Worm (Caenorhabditis elegans) whole organism, L1 larva: ENCODE measurements around the gene K07H8.5.

Experiments used
- C04F5.9 ChIP-seq: sonication (generic microtip); optimal IDR thresholded peaks from 2 replicates; lab custom pipeline; 2016; ENCODE audit warnings: missing genetic modification characterization, missing compliant biosample characterization
- C16A3.4 ChIP-seq: fragments of 150-350 bp; optimal IDR thresholded peaks from 2 replicates; lab custom pipeline; 2014; ENCODE audit warnings: missing biosample characterization, missing genetic modification characterization
- C34B4.2 ChIP-seq: sonication (generic microtip); optimal IDR thresholded peaks from 2 replicates; lab custom pipeline; 2017; ENCODE audit warnings: mild to moderate bottlenecking, missing genetic modification characterization, missing compliant biosample characterization
- F16B12.6 ChIP-seq: fragments of 150-350 bp; optimal IDR thresholded peaks from 2 replicates; lab custom pipeline; 2014; ENCODE audit warnings: missing biosample characterization, missing genetic modification characterization
- Y116A8C.19 ChIP-seq: sonication (generic microtip); optimal IDR thresholded peaks from 2 replicates; lab custom pipeline; 2016; ENCODE audit warnings: missing compliant biosample characterization, missing genetic modification characterization, borderline replicate concordance
- aha-1 ChIP-seq: fragments of 150-350 bp; optimal IDR thresholded peaks from 2 replicates; lab custom pipeline; 2014; ENCODE audit warnings: missing biosample characterization, missing genetic modification characterization
- ceh-63 ChIP-seq: fragments of 200-800 bp; sonication (Bioruptor generic); optimal IDR thresholded peaks from 2 replicates; lab custom pipeline; 2018; ENCODE audit warnings: mild to moderate bottlenecking, missing genetic modification characterization, missing compliant biosample characterization
- ceh-82 ChIP-seq, 3 experiments: fragments of 150-350 bp in 1 of 3; sonication (generic microtip) in 2 of 3; optimal IDR thresholded peaks; 2 replicates each; lab custom pipeline; 2014 to 2017; ENCODE audit warnings: missing biosample characterization in 3 of 3, missing genetic modification characterization in 3 of 3
- ceh-90 ChIP-seq: sonication (generic microtip); optimal IDR thresholded peaks from 2 replicates; lab custom pipeline; 2016; ENCODE audit warnings: missing genetic modification characterization, missing compliant biosample characterization
- efl-1 ChIP-seq, 4 experiments: fragments of 150-350 bp; optimal IDR thresholded peaks in 3 of 4; peaks in 1 of 4; 1 replicate in 1 of 4; 2 replicates in 3 of 4; lab custom pipeline; 2014; ENCODE audit warnings: missing biosample characterization in 2 of 4, missing genetic modification characterization in 2 of 4, missing genetic modification reagents in 2 of 4
- efl-3 ChIP-seq: fragments of 200-800 bp; sonication (Bioruptor generic); optimal IDR thresholded peaks from 2 replicates; lab custom pipeline; 2018; ENCODE audit warnings: mild to moderate bottlenecking, missing genetic modification characterization, missing compliant biosample characterization
- egl-13 ChIP-seq: sonication (generic microtip); optimal IDR thresholded peaks from 2 replicates; lab custom pipeline; 2016; ENCODE audit warnings: missing genotype, missing genetic modification reagents, missing genetic modification characterization, missing compliant biosample characterization
- egl-27 ChIP-seq, 2 experiments: fragments of 150-350 bp in 1 of 2; sonication (generic microtip); optimal IDR thresholded peaks; 3 replicates each; lab custom pipeline; 2017 to 2018; ENCODE audit warnings: missing biosample characterization in 2 of 2, missing genetic modification characterization in 2 of 2, missing genetic modification reagents in 2 of 2
- elt-2 ChIP-seq: sonication (generic microtip); optimal IDR thresholded peaks from 2 replicates; lab custom pipeline; 2016; ENCODE audit warnings: missing genetic modification characterization, mild to moderate bottlenecking, inconsistent platforms, missing compliant biosample characterization, missing genetic modification reagents
- fkh-4 ChIP-seq: sonication (generic microtip); optimal IDR thresholded peaks from 2 replicates; lab custom pipeline; 2016; ENCODE audit warnings: missing compliant biosample characterization, missing genetic modification characterization, borderline replicate concordance
- hlh-17 ChIP-seq: fragments of 200-800 bp; sonication (Bioruptor generic); optimal IDR thresholded peaks from 2 replicates; lab custom pipeline; 2018; ENCODE audit warnings: missing genetic modification characterization, mild to moderate bottlenecking, missing compliant biosample characterization, moderate library complexity, borderline replicate concordance
- hpl-2 ChIP-seq: fragments of 150-350 bp; optimal IDR thresholded peaks from 2 replicates; lab custom pipeline; 2014; ENCODE audit warnings: missing biosample characterization, missing genetic modification reagents, missing genetic modification characterization
- lin-14 ChIP-seq: fragments of 200-800 bp; sonication (Bioruptor generic); optimal IDR thresholded peaks from 2 replicates; lab custom pipeline; 2018; ENCODE audit warnings: mild to moderate bottlenecking, missing genetic modification characterization, moderate library complexity, missing compliant biosample characterization
- lin-35 ChIP-seq, 2 experiments: fragments of 150-350 bp; optimal IDR thresholded peaks; 2 replicates each; lab custom pipeline; 2014; ENCODE audit warnings: missing biosample characterization in 2 of 2, missing genetic modification characterization in 2 of 2, missing genetic modification reagents in 2 of 2
- lir-3 ChIP-seq: sonication (generic microtip); optimal IDR thresholded peaks from 2 replicates; lab custom pipeline; 2016; ENCODE audit warnings: mild to moderate bottlenecking, missing genetic modification characterization, moderate library complexity, missing compliant biosample characterization; ENCODE audit not compliant: poor library complexity
- mab-9 ChIP-seq: fragments of 200-800 bp; sonication (Bioruptor generic); IDR thresholded peaks from 2 replicates; pipeline ENCODE4 v1.3.6; 2022; ENCODE audit warnings: missing genetic modification reagents, missing genetic modification characterization, missing compliant biosample characterization
- mep-1 ChIP-seq: fragments of 150-350 bp; optimal IDR thresholded peaks from 2 replicates; lab custom pipeline; 2014; ENCODE audit warnings: missing biosample characterization, missing genetic modification characterization
- nhr-12 ChIP-seq: sonication (generic microtip); optimal IDR thresholded peaks from 2 replicates; lab custom pipeline; 2017; ENCODE audit warnings: missing biosample characterization, missing genetic modification characterization
- nhr-20 ChIP-seq: sonication (generic microtip); optimal IDR thresholded peaks from 2 replicates; lab custom pipeline; 2016; ENCODE audit warnings: mild to moderate bottlenecking, missing genetic modification characterization, missing compliant biosample characterization
- nhr-28 ChIP-seq: fragments of 150-350 bp; optimal IDR thresholded peaks from 2 replicates; lab custom pipeline; 2014; ENCODE audit warnings: missing biosample characterization, missing genetic modification characterization
- nhr-76 ChIP-seq: sonication (generic microtip); optimal IDR thresholded peaks from 2 replicates; lab custom pipeline; 2017; ENCODE audit warnings: missing biosample characterization, missing genetic modification characterization
- nhr-77 ChIP-seq: fragments of 150-350 bp; optimal IDR thresholded peaks from 2 replicates; lab custom pipeline; 2014; ENCODE audit warnings: missing biosample characterization, missing genetic modification characterization
- nhr-84 ChIP-seq: sonication (generic microtip); optimal IDR thresholded peaks from 2 replicates; lab custom pipeline; 2017; ENCODE audit warnings: missing biosample characterization, missing genetic modification characterization
- nhr-85 ChIP-seq: sonication (generic microtip); peaks from one replicate; lab custom pipeline; 2016; ENCODE audit warnings: missing genetic modification characterization, inconsistent platforms, missing compliant biosample characterization
- nhr-90 ChIP-seq: sonication (generic microtip); optimal IDR thresholded peaks from 2 replicates; lab custom pipeline; 2016; ENCODE audit warnings: mild to moderate bottlenecking, missing genetic modification characterization, missing compliant biosample characterization; ENCODE audit not compliant: poor library complexity
- pag-3 ChIP-seq: sonication (generic microtip); optimal IDR thresholded peaks from 2 replicates; lab custom pipeline; 2017; ENCODE audit warnings: missing genetic modification characterization, mild to moderate bottlenecking, missing compliant biosample characterization, antibody characterized with exemption, borderline replicate concordance; ENCODE audit not compliant: insufficient read depth
- skn-1 ChIP-seq: fragments of 150-350 bp; optimal IDR thresholded peaks from 2 replicates; lab custom pipeline; 2014; ENCODE audit warnings: missing biosample characterization, missing genetic modification characterization
- snpc-4 ChIP-seq: fragments of 150-350 bp; optimal IDR thresholded peaks from 2 replicates; lab custom pipeline; 2014; ENCODE audit warnings: missing biosample characterization, missing genetic modification characterization
- sox-4 ChIP-seq: sonication (generic microtip); optimal IDR thresholded peaks from 2 replicates; lab custom pipeline; 2016; ENCODE audit warnings: missing genetic modification characterization, missing compliant biosample characterization
- sptf-1 ChIP-seq: fragments of 150-350 bp; optimal IDR thresholded peaks from 2 replicates; lab custom pipeline; 2014; ENCODE audit warnings: missing biosample characterization, missing genetic modification characterization
- tlp-1 ChIP-seq: fragments of 150-350 bp; optimal IDR thresholded peaks from 2 replicates; lab custom pipeline; 2014; ENCODE audit warnings: missing biosample characterization, missing genetic modification characterization
- unc-130 ChIP-seq: fragments of 150-350 bp; optimal IDR thresholded peaks from 2 replicates; lab custom pipeline; 2017; ENCODE audit warnings: missing biosample characterization, missing genetic modification characterization, inconsistent platforms
- unc-30 ChIP-seq: sonication (generic microtip); optimal IDR thresholded peaks from 2 replicates; lab custom pipeline; 2017; ENCODE audit warnings: missing biosample characterization, missing genetic modification characterization
- unc-62 ChIP-seq: fragments of 150-350 bp; optimal IDR thresholded peaks from 2 replicates; lab custom pipeline; 2014; ENCODE audit warnings: missing biosample characterization, missing genetic modification reagents, missing genetic modification characterization
- unc-86 ChIP-seq: sonication (generic microtip); optimal IDR thresholded peaks from 2 replicates; lab custom pipeline; 2016; ENCODE audit warnings: missing genetic modification characterization, missing compliant biosample characterization
- vab-15 ChIP-seq: sonication (generic microtip); optimal IDR thresholded peaks from 2 replicates; lab custom pipeline; 2017; ENCODE audit warnings: missing genotype, mild to moderate bottlenecking, missing genetic modification characterization, missing compliant biosample characterization
- zag-1 ChIP-seq: fragments of 150-350 bp; optimal IDR thresholded peaks from 2 replicates; lab custom pipeline; 2014; ENCODE audit warnings: missing biosample characterization, missing genetic modification characterization
- zip-4 ChIP-seq: fragments of 200-800 bp; sonication (Bioruptor generic); optimal IDR thresholded peaks from 2 replicates; lab custom pipeline; 2018; ENCODE audit warnings: mild to moderate bottlenecking, missing genetic modification characterization, moderate library complexity, missing compliant biosample characterization
- ztf-11 ChIP-seq, 2 experiments: sonication (generic microtip); optimal IDR thresholded peaks; 2 replicates each; lab custom pipeline; 2016 to 2017; ENCODE audit warnings: missing genetic modification characterization in 2 of 2, missing biosample characterization in 1 of 2, missing compliant biosample characterization in 1 of 2
- ztf-4 ChIP-seq: fragments of 150-350 bp; optimal IDR thresholded peaks from 2 replicates; lab custom pipeline; 2014; ENCODE audit warnings: missing biosample characterization, missing genetic modification characterization

The K07H8.5 gene

DNA sequence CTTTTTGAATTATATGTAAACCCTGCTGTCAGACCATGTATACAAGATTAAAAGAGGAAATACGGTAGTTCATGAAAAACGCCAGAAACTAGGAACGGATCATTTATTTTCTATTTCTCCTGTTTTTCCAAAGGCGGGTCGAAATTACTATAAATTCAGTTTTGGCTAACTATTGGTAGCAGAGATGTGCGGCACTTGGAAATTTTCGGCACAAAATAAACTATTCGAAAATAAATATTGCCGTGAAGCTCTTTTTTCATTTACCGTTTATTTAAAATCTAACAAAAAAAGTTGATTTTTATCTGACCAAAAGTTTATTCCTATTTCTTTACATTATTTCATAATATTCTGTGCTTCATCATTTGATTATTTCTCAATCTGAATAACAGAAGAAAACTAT lies 24.0 kb upstream of the K07H8.5 start, which contains the start of gene T09A12.1:
T09A12.1 (plus strand) TSS at position 301 of the 400 bp plus-strand sequence.
- no peak for TF ChIP-seq nhr-90
- no peak for TF ChIP-seq ceh-90 (tag; lab: Kevin White, UChicago)
- no peak for TF ChIP-seq Y116A8C.19 (tag; lab: Kevin White, UChicago)
- no peak for TF ChIP-seq ztf-4 (tag; lab: Kevin White, UChicago)
- TF ChIP-seq C16A3.4 (tag; lab: Kevin White, UChicago): no peak
- no peak for TF ChIP-seq nhr-28
- TF ChIP-seq ztf-11 (tag; optimal IDR thresholded peaks at IDR 0.05; lab: Kevin White, UChicago): no peak
- TF ChIP-seq C34B4.2 (tag; lab: Kevin White, UChicago): no peak

- peak; percentile 17 for TF ChIP-seq lin-14 (GFP tag; lab: Kevin White, UChicago)
- TF ChIP-seq egl-27 (tag; optimal IDR thresholded peaks at IDR 0.05; lab: Kevin White, UChicago): no peak
- TF ChIP-seq sox-4 (tag; lab: Kevin White, UChicago): no peak
- TF ChIP-seq fkh-4 (tag; lab: Kevin White, UChicago): no peak
- TF ChIP-seq zag-1: no peak
- no peak for TF ChIP-seq ztf-11 (tag; optimal IDR thresholded peaks at IDR 0.05; lab: Kevin White, UChicago)
- no peak for TF ChIP-seq zip-4 (GFP tag; lab: Kevin White, UChicago)
- TF ChIP-seq nhr-28: no peak
- TF ChIP-seq unc-130: no peak
- TF ChIP-seq ceh-90 (tag; lab: Kevin White, UChicago): no peak
- TF ChIP-seq nhr-85 (tag; lab: Kevin White, UChicago): peak; percentile 81
- TF ChIP-seq hlh-17 (GFP tag; lab: Kevin White, UChicago): no peak
- TF ChIP-seq unc-86: no peak
These were observed 20.8 kb upstream of the K07H8.5 start for ce11 chrIV:8247341-8247740.

DNA sequence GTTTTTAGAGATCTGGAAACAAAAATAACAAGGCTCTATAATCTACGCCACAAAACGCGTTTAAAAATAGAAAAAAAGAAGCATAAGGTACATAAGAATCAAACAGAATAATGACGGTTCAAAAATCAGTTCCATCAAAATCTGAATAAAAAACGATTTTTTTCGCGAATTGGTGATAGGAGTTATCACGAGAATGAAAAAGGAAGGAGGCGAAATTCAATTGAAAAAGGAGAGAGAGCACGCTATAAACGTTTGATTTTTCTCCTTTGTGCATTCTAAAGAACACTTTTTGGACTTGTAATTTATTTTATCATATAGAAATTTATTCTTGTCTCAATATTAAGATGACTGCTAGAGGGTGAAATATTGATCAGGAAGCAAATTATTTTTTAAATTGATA lies 16.8 kb upstream of the K07H8.5 start:
- peak; percentile 27 for TF ChIP-seq elt-2 (tag; lab: Kevin White, UChicago)
- peak in 1 of 2 experiments; percentile 0 for TF ChIP-seq lin-35 (GFP tag; optimal IDR thresholded peaks at IDR 0.05; lab: Kevin White, UChicago)
- no peak for TF ChIP-seq snpc-4 (tag; lab: Kevin White, UChicago)

ce11 chrIV:8252856-8253255 lies 15.3 kb upstream of the K07H8.5 start:
- TF ChIP-seq efl-1 (optimal IDR thresholded peaks at IDR 0.05; lab: Kevin White, UChicago) (peak; percentile 56), efl-1 (GFP tag; optimal IDR thresholded peaks at IDR 0.05 in 1 of 2; lab: Kevin White, UChicago) (peak; percentile 51 to 95), nhr-20 (tag; lab: Kevin White, UChicago) (peak; percentile 68), C04F5.9 (no peak), snpc-4 (tag; lab: Kevin White, UChicago) (peak; percentile 34), F16B12.6 (tag; lab: Kevin White, UChicago) (no peak), lir-3 (peak; percentile 36), tlp-1 (tag; lab: Kevin White, UChicago) (no peak), nhr-84 (tag; lab: Kevin White, UChicago) (no peak), unc-62 (no peak), C16A3.4 (tag; lab: Kevin White, UChicago) (peak; percentile 64), unc-30 (no peak), nhr-76 (no peak), efl-3 (GFP tag; lab: Kevin White, UChicago) (no peak), vab-15 (tag; lab: Kevin White, UChicago) (no peak), skn-1 (tag; lab: Kevin White, UChicago) (peak; percentile 46), pag-3 (no peak), hpl-2 (GFP tag; lab: Kevin White, UChicago) (no peak), aha-1 (no peak), egl-13 (tag; lab: Kevin White, UChicago) (peak; percentile 30), mab-9 (no peak), C34B4.2 (tag; lab: Kevin White, UChicago) (no peak), ztf-11 (tag; optimal IDR thresholded peaks at IDR 0.05; lab: Kevin White, UChicago) (peak in 1 of 2 experiments; percentile 39), nhr-77 (peak; percentile 65), unc-130 (peak; percentile 81), ceh-82 (tag; optimal IDR thresholded peaks at IDR 0.05; lab: Kevin White, UChicago) (peak; percentile 41 to 86 (median 61)), ceh-63 (GFP tag; lab: Kevin White, UChicago) (no peak), nhr-12 (no peak), sptf-1 (no peak), mep-1 (tag; lab: Kevin White, UChicago) (peak; percentile 80), ceh-90 (tag; lab: Kevin White, UChicago) (no peak), nhr-28 (no peak)
